Worm (Caenorhabditis elegans) whole organism, late embryonic: ENCODE data around the gene clec-187.
"Not testable (repeated sequence)": the region's sequence is repeated elsewhere in the genome, so short reads cannot be mapped to it uniquely, and the experiment has no call there.

Source experiments
- F13H6.1 ChIP-seq: sonication (generic microtip); optimal IDR thresholded peaks from 2 replicates; lab custom pipeline; 2016; ENCODE audit warnings: missing genetic modification characterization, missing compliant biosample characterization
- K09A11.1 ChIP-seq: sonication (generic microtip); optimal IDR thresholded peaks from 2 replicates; lab custom pipeline; 2017; ENCODE audit warnings: antibody characterized with exemption, mild to moderate bottlenecking, missing genetic modification characterization, missing compliant biosample characterization; ENCODE audit not compliant: insufficient read depth
- T23F11.4 ChIP-seq: fragments of 200-800 bp; sonication (Bioruptor generic); optimal IDR thresholded peaks from 2 replicates; lab custom pipeline; 2018; ENCODE audit warnings: mild to moderate bottlenecking, missing genetic modification characterization, missing compliant biosample characterization
- ama-1 ChIP-seq: fragments of 150-350 bp; optimal IDR thresholded peaks from 2 replicates; lab custom pipeline; 2014
- ceh-19 ChIP-seq: fragments of 200-800 bp; sonication (Bioruptor generic); optimal IDR thresholded peaks from 2 replicates; lab custom pipeline; 2018; ENCODE audit warnings: mild to moderate bottlenecking, missing genetic modification characterization, missing compliant biosample characterization
- ceh-2 ChIP-seq: sonication (generic microtip); optimal IDR thresholded peaks from 2 replicates; lab custom pipeline; 2016; ENCODE audit warnings: missing genotype, missing genetic modification characterization, missing compliant biosample characterization
- ceh-24 ChIP-seq: sonication (generic microtip); optimal IDR thresholded peaks from 2 replicates; lab custom pipeline; 2016; ENCODE audit warnings: mild to moderate bottlenecking, missing genetic modification characterization, missing compliant biosample characterization
- ceh-45 ChIP-seq: fragments of 200-800 bp; sonication (Bioruptor generic); IDR thresholded peaks from 2 replicates; pipeline ENCODE4 v1.3.6; 2022; ENCODE audit warnings: missing genetic modification reagents, missing genetic modification characterization, missing compliant biosample characterization
- ceh-48 ChIP-seq: sonication (generic microtip); optimal IDR thresholded peaks from 2 replicates; lab custom pipeline; 2016; ENCODE audit warnings: missing genetic modification characterization, inconsistent platforms, missing compliant biosample characterization
- ceh-9 ChIP-seq: sonication (generic microtip); optimal IDR thresholded peaks from 2 replicates; lab custom pipeline; 2016; ENCODE audit warnings: mild to moderate bottlenecking, missing genetic modification characterization, inconsistent platforms, missing compliant biosample characterization
- che-1 ChIP-seq: sonication (generic microtip); optimal IDR thresholded peaks from 2 replicates; lab custom pipeline; 2016; ENCODE audit warnings: mild to moderate bottlenecking, missing genetic modification characterization, missing compliant biosample characterization
- dmd-4 ChIP-seq: sonication (generic microtip); optimal IDR thresholded peaks from 2 replicates; lab custom pipeline; 2016; ENCODE audit warnings: borderline replicate concordance, missing genetic modification characterization, missing compliant biosample characterization
- elt-4 ChIP-seq: sonication (generic microtip); optimal IDR thresholded peaks from 2 replicates; lab custom pipeline; 2016; ENCODE audit warnings: missing genetic modification characterization, missing compliant biosample characterization
- ets-4 ChIP-seq: sonication (generic microtip); optimal IDR thresholded peaks from 2 replicates; lab custom pipeline; 2016; ENCODE audit warnings: missing genetic modification characterization, missing compliant biosample characterization
- fkh-10 ChIP-seq: fragments of 150-350 bp; optimal IDR thresholded peaks from 2 replicates; lab custom pipeline; 2014; ENCODE audit warnings: missing biosample characterization, missing genetic modification reagents, missing genetic modification characterization
- fkh-6 ChIP-seq: sonication (generic microtip); optimal IDR thresholded peaks from 2 replicates; lab custom pipeline; 2016; ENCODE audit warnings: missing genetic modification characterization, missing compliant biosample characterization
- gmeb-2 ChIP-seq: sonication (generic microtip); optimal IDR thresholded peaks from 2 replicates; lab custom pipeline; 2016; ENCODE audit warnings: missing genetic modification characterization, inconsistent platforms, missing compliant biosample characterization
- hlh-13 ChIP-seq: fragments of 200-800 bp; sonication (Bioruptor generic); optimal IDR thresholded peaks from 2 replicates; lab custom pipeline; 2018; ENCODE audit warnings: mild to moderate bottlenecking, missing genetic modification characterization, missing compliant biosample characterization
- hlh-15 ChIP-seq: sonication (generic microtip); optimal IDR thresholded peaks from 2 replicates; lab custom pipeline; 2016; ENCODE audit warnings: missing genetic modification characterization, missing compliant biosample characterization
- hlh-8 ChIP-seq: sonication (generic microtip); optimal IDR thresholded peaks from 2 replicates; lab custom pipeline; 2016; ENCODE audit warnings: missing genotype, missing genetic modification characterization, missing compliant biosample characterization
- lin-11 ChIP-seq: fragments of 200-800 bp; sonication (Bioruptor generic); optimal IDR thresholded peaks from 2 replicates; lab custom pipeline; 2018; ENCODE audit warnings: mild to moderate bottlenecking, missing genetic modification characterization, missing compliant biosample characterization
- madf-2 ChIP-seq: sonication (generic microtip); optimal IDR thresholded peaks from 2 replicates; lab custom pipeline; 2017; ENCODE audit warnings: missing genetic modification characterization, missing compliant biosample characterization
- nhr-11 ChIP-seq: fragments of 150-350 bp; optimal IDR thresholded peaks from 2 replicates; lab custom pipeline; 2014; ENCODE audit warnings: missing biosample characterization, missing genetic modification characterization
- nhr-232 ChIP-seq: sonication (generic microtip); optimal IDR thresholded peaks from 2 replicates; lab custom pipeline; 2016; ENCODE audit warnings: missing genetic modification characterization, missing compliant biosample characterization
- npax-4 ChIP-seq: sonication (generic microtip); optimal IDR thresholded peaks from 2 replicates; lab custom pipeline; 2016; ENCODE audit warnings: missing genetic modification characterization, missing compliant biosample characterization
- odd-2 ChIP-seq: sonication (generic microtip); optimal IDR thresholded peaks from 2 replicates; lab custom pipeline; 2017; ENCODE audit warnings: antibody characterized with exemption, mild to moderate bottlenecking, missing genetic modification characterization, missing compliant biosample characterization
- pag-3 ChIP-seq: sonication (generic microtip); optimal IDR thresholded peaks from 2 replicates; lab custom pipeline; 2016; ENCODE audit warnings: missing compliant biosample characterization, missing genetic modification characterization, borderline replicate concordance
- pat-9 ChIP-seq: fragments of 200-800 bp; sonication (Bioruptor generic); optimal IDR thresholded peaks from 2 replicates; lab custom pipeline; 2018; ENCODE audit warnings: mild to moderate bottlenecking, missing genetic modification characterization, moderate library complexity, missing compliant biosample characterization
- pax-1 ChIP-seq: fragments of 150-350 bp; optimal IDR thresholded peaks from 2 replicates; lab custom pipeline; 2014; ENCODE audit warnings: missing biosample characterization, missing genetic modification characterization
- pha-2 ChIP-seq: sonication (generic microtip); optimal IDR thresholded peaks from 2 replicates; lab custom pipeline; 2017; ENCODE audit warnings: mild to moderate bottlenecking, missing genetic modification characterization, missing compliant biosample characterization
- ref-2 ChIP-seq: sonication (generic microtip); optimal IDR thresholded peaks from 2 replicates; lab custom pipeline; 2016; ENCODE audit warnings: missing genetic modification characterization, missing compliant biosample characterization
- sox-2 ChIP-seq: fragments of 200-800 bp; sonication (Bioruptor generic); IDR thresholded peaks from 2 replicates; pipeline ENCODE4 v1.3.6; 2022; ENCODE audit warnings: missing genetic modification reagents, missing genetic modification characterization, missing compliant biosample characterization
- sox-4 ChIP-seq: sonication (generic microtip); optimal IDR thresholded peaks from 2 replicates; lab custom pipeline; 2017; ENCODE audit warnings: mild to moderate bottlenecking, missing genetic modification characterization, inconsistent platforms, missing compliant biosample characterization
- syd-9 ChIP-seq: sonication (generic microtip); optimal IDR thresholded peaks from 2 replicates; lab custom pipeline; 2016; ENCODE audit warnings: mild to moderate bottlenecking, missing genetic modification characterization, moderate library complexity, missing compliant biosample characterization
- tbx-7 ChIP-seq: sonication (generic microtip); optimal IDR thresholded peaks from 2 replicates; lab custom pipeline; 2016; ENCODE audit warnings: missing genotype, missing genetic modification characterization, missing compliant biosample characterization
- ttx-3 ChIP-seq: sonication (generic microtip); optimal IDR thresholded peaks from 2 replicates; lab custom pipeline; 2016; ENCODE audit warnings: missing genetic modification reagents, missing genetic modification characterization, missing compliant biosample characterization
- unc-55 ChIP-seq: sonication (generic microtip); optimal IDR thresholded peaks from 2 replicates; lab custom pipeline; 2017; ENCODE audit warnings: missing biosample characterization, missing genetic modification reagents, missing genetic modification characterization
- unc-86 ChIP-seq: sonication (generic microtip); optimal IDR thresholded peaks from 2 replicates; lab custom pipeline; 2016; ENCODE audit warnings: missing genetic modification characterization, missing compliant biosample characterization
- zip-5 ChIP-seq: sonication (generic microtip); optimal IDR thresholded peaks from 2 replicates; lab custom pipeline; 2016; ENCODE audit warnings: missing genetic modification characterization, missing compliant biosample characterization
- ztf-16 ChIP-seq: sonication (generic microtip); optimal IDR thresholded peaks from 2 replicates; lab custom pipeline; 2017; ENCODE audit warnings: missing genetic modification characterization, missing compliant biosample characterization

Gene clec-187

DNA sequence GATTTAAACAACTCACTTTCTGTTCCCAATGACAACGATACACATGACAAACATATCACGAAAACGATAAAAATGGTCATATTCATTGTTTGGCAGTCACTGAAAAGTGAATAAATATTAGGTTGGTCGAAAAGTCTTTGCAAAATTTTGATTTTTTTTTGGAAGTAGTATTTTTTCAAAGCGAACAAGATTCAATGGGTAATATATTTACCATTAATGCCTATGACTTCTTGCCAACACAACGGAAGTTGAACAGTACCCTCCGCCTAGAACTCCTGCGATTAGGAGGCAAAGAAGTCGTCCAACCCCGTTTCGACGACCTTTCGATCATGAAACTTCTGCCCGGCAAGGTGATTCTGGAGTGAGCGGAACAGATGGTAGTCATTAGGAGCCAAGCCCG is 4.0 kb upstream of the clec-187 start, which contains the start of gene ZK896.1:
TSS of gene ZK896.1 (minus strand) at position 101 of the 400 bp plus-strand sequence.
- not testable (repeated sequence) for TF ChIP-seq ref-2; hlh-13 (GFP tag; lab: Kevin White, UChicago); syd-9 (tag; lab: Kevin White, UChicago)
- TF ChIP-seq, all 69 proteins: peak for 0; not testable (repeated sequence) for 69

- TF ChIP-seq F13H6.1 (tag; lab: Kevin White, UChicago), result no peak
- TF ChIP-seq ceh-9, result no peak
- no peak for TF ChIP-seq ztf-16 (tag; lab: Kevin White, UChicago)
- TF ChIP-seq nhr-232 (tag; lab: Kevin White, UChicago), result no peak
- no peak for TF ChIP-seq fkh-6 (tag; lab: Kevin White, UChicago)
- TF ChIP-seq ceh-48, result no peak
- TF ChIP-seq K09A11.1 (tag; lab: Kevin White, UChicago), result no peak
- no peak for TF ChIP-seq ceh-45 (GFP tag; lab: Robert Waterston, UW)
- TF ChIP-seq zip-5 (tag; lab: Kevin White, UChicago), result no peak
- TF ChIP-seq hlh-8 (tag; lab: Kevin White, UChicago), result no peak
- no peak for TF ChIP-seq pag-3 (tag; lab: Kevin White, UChicago)
- TF ChIP-seq madf-2, result no peak
- TF ChIP-seq gmeb-2 (tag; lab: Kevin White, UChicago), result no peak
- no peak for TF ChIP-seq ama-1
- TF ChIP-seq che-1, result no peak
- TF ChIP-seq pha-2 (tag; lab: Kevin White, UChicago), result no peak
- no peak for TF ChIP-seq odd-2 (tag; lab: Kevin White, UChicago)
- no peak for TF ChIP-seq lin-11 (tag; lab: Kevin White, UChicago)
- TF ChIP-seq elt-4 (tag; lab: Kevin White, UChicago), result no peak
- no peak for TF ChIP-seq ceh-19 (GFP tag; lab: Kevin White, UChicago)
- TF ChIP-seq, all 69 proteins: peak for 0
Measured at ce11 chrIV:12870315-12870714, 980 bp downstream of the clec-187 start.

ce11 chrIV:12869812-12870211 is 1.5 kb downstream of the clec-187 start:
- TF ChIP-seq sox-2, result no peak
- TF ChIP-seq ceh-19 (GFP tag; lab: Kevin White, UChicago), result no peak
- no peak for TF ChIP-seq pax-1 (tag; lab: Kevin White, UChicago)
- TF ChIP-seq hlh-15, result no peak
- TF ChIP-seq dmd-4 (tag; lab: Kevin White, UChicago), result no peak
- TF ChIP-seq ceh-2 (tag; lab: Kevin White, UChicago), result no peak
- no peak for TF ChIP-seq hlh-13 (GFP tag; lab: Kevin White, UChicago)
- TF ChIP-seq npax-4 (tag; lab: Kevin White, UChicago), result no peak
- TF ChIP-seq odd-2 (tag; lab: Kevin White, UChicago), result no peak
- TF ChIP-seq ttx-3 (tag; lab: Kevin White, UChicago), result no peak
- no peak for TF ChIP-seq ets-4
- no peak for TF ChIP-seq che-1
- no peak for TF ChIP-seq sox-4 (tag; lab: Kevin White, UChicago)
- no peak for TF ChIP-seq tbx-7 (tag; lab: Kevin White, UChicago)
- no peak for TF ChIP-seq unc-86 (tag; lab: Kevin White, UChicago)
- TF ChIP-seq pat-9 (tag; lab: Kevin White, UChicago), result no peak
- no peak for TF ChIP-seq fkh-10 (GFP tag; lab: Kevin White, UChicago)
- TF ChIP-seq ztf-16 (tag; lab: Kevin White, UChicago), result no peak

ce11 chrIV:12869383-12869782 is 1.9 kb downstream of the clec-187 start:
- TF ChIP-seq ceh-24, result no peak
- TF ChIP-seq hlh-13 (GFP tag; lab: Kevin White, UChicago), result no peak
- no peak for TF ChIP-seq unc-55 (GFP tag; lab: Kevin White, UChicago)
- TF ChIP-seq nhr-11 (tag; lab: Kevin White, UChicago), result no peak
- TF ChIP-seq T23F11.4 (GFP tag; lab: Kevin White, UChicago), result no peak
